Worm (Caenorhabditis elegans) whole organism, L4 larva: ENCODE measurements around the gene brf-1.

Experiments used
- nhr-76 ChIP-seq: fragments of 150-350 bp; optimal IDR thresholded peaks from 2 replicates; lab custom pipeline; 2014; ENCODE audit warnings: missing biosample characterization, missing genetic modification characterization
- pha-4 ChIP-seq, 2 experiments: fragments of 150-350 bp in 1 of 2; fragments of 200-800 bp in 1 of 2; sonication (Bioruptor generic) in 1 of 2; IDR thresholded peaks in 1 of 2; optimal IDR thresholded peaks in 1 of 2; 2 replicates each; pipeline versions ENCODE4 v1.3.6 to Lab custom; 2014 to 2022; ENCODE audit warnings: missing genetic modification characterization in 2 of 2, missing genetic modification reagents in 2 of 2, missing biosample characterization in 1 of 2, missing compliant biosample characterization in 1 of 2

ce11 chrII:7348063-7348462 lies 42.4 kb downstream of the brf-1 start:
- TF ChIP-seq pha-4 (GFP tag; IDR thresholded peaks at IDR 0.05; lab: Robert Waterston, UW) (no peak), pha-4 (tag; optimal IDR thresholded peaks at IDR 0.05; lab: Kevin White, UChicago) (no peak), nhr-76 (tag; lab: Kevin White, UChicago) (no peak)
